Worm (Caenorhabditis elegans) whole organism, L3 larva: ENCODE measurements around the gene yju-2.
A peak's percentile ranks its signal among the peaks of the same experiment; 100 is the strongest.

Source experiments
- R02D3.7 ChIP-seq: fragments of 150-350 bp; optimal IDR thresholded peaks from 2 replicates; lab custom pipeline; 2014; ENCODE audit warnings: missing biosample characterization, missing genetic modification characterization
- ZK546.5 ChIP-seq: sonication (generic microtip); optimal IDR thresholded peaks from 2 replicates; lab custom pipeline; 2017; ENCODE audit warnings: missing biosample characterization, missing genetic modification characterization
- aly-2 ChIP-seq: fragments of 150-350 bp; optimal IDR thresholded peaks from 2 replicates; lab custom pipeline; 2014; ENCODE audit warnings: missing biosample characterization, missing genetic modification characterization
- ama-1 ChIP-seq: fragments of 150-350 bp; optimal IDR thresholded peaks from 2 replicates; lab custom pipeline; 2018
- ceh-16 ChIP-seq: sonication (generic microtip); optimal IDR thresholded peaks from 2 replicates; lab custom pipeline; 2017; ENCODE audit warnings: missing biosample characterization, missing genetic modification characterization
- ceh-28 ChIP-seq: fragments of 150-350 bp; optimal IDR thresholded peaks from 2 replicates; lab custom pipeline; 2014; ENCODE audit warnings: missing biosample characterization, missing genetic modification reagents, missing genetic modification characterization
- ceh-82 ChIP-seq: fragments of 150-350 bp; optimal IDR thresholded peaks from 2 replicates; lab custom pipeline; 2014; ENCODE audit warnings: missing biosample characterization, missing genetic modification characterization
- ceh-9 ChIP-seq: sonication (generic microtip); optimal IDR thresholded peaks from 2 replicates; lab custom pipeline; 2018; ENCODE audit warnings: missing biosample characterization, missing genetic modification characterization
- daf-12 ChIP-seq: fragments of 150-350 bp; optimal IDR thresholded peaks from 2 replicates; lab custom pipeline; 2014; ENCODE audit warnings: missing biosample characterization, missing genetic modification reagents, missing genetic modification characterization
- egl-27 ChIP-seq: sonication (generic microtip); optimal IDR thresholded peaks from 4 replicates; lab custom pipeline; 2017; ENCODE audit warnings: missing biosample characterization, missing genetic modification reagents, missing genetic modification characterization
- egl-5 ChIP-seq: fragments of 150-350 bp; optimal IDR thresholded peaks from 2 replicates; lab custom pipeline; 2017; ENCODE audit warnings: missing biosample characterization, missing genetic modification reagents, missing genetic modification characterization, inconsistent platforms
- elt-1 ChIP-seq: fragments of 150-350 bp; optimal IDR thresholded peaks from 2 replicates; lab custom pipeline; 2014; ENCODE audit warnings: missing biosample characterization, missing genetic modification characterization
- elt-2 ChIP-seq: sonication (generic microtip); optimal IDR thresholded peaks from 2 replicates; lab custom pipeline; 2016; ENCODE audit warnings: missing genetic modification reagents, mild to moderate bottlenecking, missing genetic modification characterization, missing compliant biosample characterization
- elt-3 ChIP-seq, 3 experiments: fragments of 150-350 bp in 1 of 3; sonication (generic microtip) in 2 of 3; optimal IDR thresholded peaks; 2 replicates in 2 of 3; 4 replicates in 1 of 3; lab custom pipeline; 2014 to 2017; ENCODE audit warnings: missing biosample characterization in 3 of 3, missing genetic modification characterization in 3 of 3
- eor-1 ChIP-seq, 2 experiments: fragments of 150-350 bp; optimal IDR thresholded peaks; 2 replicates each; lab custom pipeline; 2014 to 2018; ENCODE audit warnings: missing biosample characterization in 2 of 2, missing genetic modification characterization in 2 of 2
- fkh-10 ChIP-seq: sonication (generic microtip); optimal IDR thresholded peaks from 2 replicates; lab custom pipeline; 2017; ENCODE audit warnings: missing biosample characterization, missing genetic modification reagents, missing genetic modification characterization
- fkh-2 ChIP-seq: fragments of 150-350 bp; optimal IDR thresholded peaks from 2 replicates; lab custom pipeline; 2014; ENCODE audit warnings: missing biosample characterization, missing genetic modification reagents, missing genetic modification characterization
- fos-1 ChIP-seq: fragments of 150-350 bp; optimal IDR thresholded peaks from 2 replicates; lab custom pipeline; 2014; ENCODE audit warnings: missing biosample characterization, missing genetic modification characterization
- hmg-11 ChIP-seq: sonication (generic microtip); optimal IDR thresholded peaks from 2 replicates; lab custom pipeline; 2016; ENCODE audit warnings: missing genetic modification characterization, missing compliant biosample characterization
- jun-1 ChIP-seq: fragments of 150-350 bp; optimal IDR thresholded peaks from 2 replicates; lab custom pipeline; 2014; ENCODE audit warnings: missing biosample characterization, missing genetic modification reagents, missing genetic modification characterization
- lin-15B ChIP-seq: fragments of 150-350 bp; optimal IDR thresholded peaks from 2 replicates; lab custom pipeline; 2014; ENCODE audit warnings: missing biosample characterization, missing genetic modification characterization
- lin-39 ChIP-seq: fragments of 150-350 bp; optimal IDR thresholded peaks from 2 replicates; lab custom pipeline; 2018; ENCODE audit warnings: missing biosample characterization, missing genetic modification reagents, missing genetic modification characterization
- lsy-12 ChIP-seq: sonication (generic microtip); optimal IDR thresholded peaks from 2 replicates; lab custom pipeline; 2016; ENCODE audit warnings: mild to moderate bottlenecking, missing genetic modification characterization, missing compliant biosample characterization
- mdl-1 ChIP-seq: fragments of 150-350 bp; optimal IDR thresholded peaks from 2 replicates; lab custom pipeline; 2014; ENCODE audit warnings: missing biosample characterization, missing genetic modification characterization
- mml-1 ChIP-seq: fragments of 150-350 bp; sonication (generic microtip); optimal IDR thresholded peaks from 3 replicates; lab custom pipeline; 2014; ENCODE audit warnings: missing biosample characterization, missing genetic modification characterization
- nfya-1 ChIP-seq: sonication (generic microtip); optimal IDR thresholded peaks from 2 replicates; lab custom pipeline; 2017; ENCODE audit warnings: missing genetic modification characterization, mild to moderate bottlenecking, missing compliant biosample characterization, antibody characterized with exemption, moderate library complexity; ENCODE audit not compliant: insufficient read depth
- nhr-11 ChIP-seq: fragments of 150-350 bp; optimal IDR thresholded peaks from 2 replicates; lab custom pipeline; 2014; ENCODE audit warnings: missing biosample characterization, missing genetic modification characterization
- nhr-12 ChIP-seq: fragments of 150-350 bp; optimal IDR thresholded peaks from 2 replicates; lab custom pipeline; 2014; ENCODE audit warnings: missing biosample characterization, missing genetic modification characterization
- nhr-23 ChIP-seq: fragments of 150-350 bp; optimal IDR thresholded peaks from 2 replicates; lab custom pipeline; 2014; ENCODE audit warnings: missing biosample characterization, missing genetic modification reagents, missing genetic modification characterization
- nhr-237 ChIP-seq: fragments of 150-350 bp; optimal IDR thresholded peaks from 2 replicates; lab custom pipeline; 2014; ENCODE audit warnings: missing biosample characterization, missing genetic modification characterization
- nhr-25 ChIP-seq: sonication (generic microtip); optimal IDR thresholded peaks from 2 replicates; lab custom pipeline; 2017; ENCODE audit warnings: missing biosample characterization, missing genetic modification characterization
- nhr-28 ChIP-seq: fragments of 150-350 bp; optimal IDR thresholded peaks from 2 replicates; lab custom pipeline; 2014; ENCODE audit warnings: missing biosample characterization, missing genetic modification characterization
- nhr-43 ChIP-seq: sonication (generic microtip); optimal IDR thresholded peaks from 2 replicates; lab custom pipeline; 2016; ENCODE audit warnings: mild to moderate bottlenecking, missing genetic modification characterization, missing compliant biosample characterization; ENCODE audit not compliant: poor library complexity, severe bottlenecking
- nhr-67 ChIP-seq: fragments of 150-350 bp; optimal IDR thresholded peaks from 2 replicates; lab custom pipeline; 2014; ENCODE audit warnings: missing biosample characterization, missing genetic modification characterization
- nhr-76 ChIP-seq: fragments of 150-350 bp; sonication (generic microtip); optimal IDR thresholded peaks from 5 replicates; lab custom pipeline; 2014; ENCODE audit warnings: missing biosample characterization, missing genetic modification characterization
- nhr-77 ChIP-seq: fragments of 150-350 bp; optimal IDR thresholded peaks from 2 replicates; lab custom pipeline; 2014; ENCODE audit warnings: missing biosample characterization, missing genetic modification characterization
- pha-4 ChIP-seq: fragments of 150-350 bp; optimal IDR thresholded peaks from 2 replicates; lab custom pipeline; 2014; ENCODE audit warnings: missing biosample characterization, missing genetic modification reagents, missing genetic modification characterization
- pqm-1 ChIP-seq: fragments of 150-350 bp; optimal IDR thresholded peaks from 2 replicates; lab custom pipeline; 2017; ENCODE audit warnings: missing biosample characterization, missing genetic modification characterization, inconsistent platforms
- sea-2 ChIP-seq: fragments of 150-350 bp; sonication (generic microtip); optimal IDR thresholded peaks from 4 replicates; lab custom pipeline; 2014; ENCODE audit warnings: missing biosample characterization, missing genetic modification reagents, missing genetic modification characterization
- skn-1 ChIP-seq: fragments of 150-350 bp; optimal IDR thresholded peaks from 2 replicates; lab custom pipeline; 2014; ENCODE audit warnings: missing biosample characterization, missing genetic modification characterization
- snpc-4 ChIP-seq: fragments of 150-350 bp; optimal IDR thresholded peaks from 2 replicates; lab custom pipeline; 2014; ENCODE audit warnings: missing biosample characterization, missing genetic modification characterization
- tbx-2 ChIP-seq: sonication (generic microtip); optimal IDR thresholded peaks from 2 replicates; lab custom pipeline; 2016; ENCODE audit warnings: mild to moderate bottlenecking, missing genetic modification characterization, missing compliant biosample characterization
- unc-39 ChIP-seq: sonication (generic microtip); optimal IDR thresholded peaks from 4 replicates; lab custom pipeline; 2017; ENCODE audit warnings: missing biosample characterization, missing genetic modification characterization
- unc-62 ChIP-seq: fragments of 150-350 bp; sonication (generic microtip); optimal IDR thresholded peaks from 4 replicates; lab custom pipeline; 2014; ENCODE audit warnings: missing biosample characterization, missing genetic modification reagents, missing genetic modification characterization
- zag-1 ChIP-seq: fragments of 150-350 bp; optimal IDR thresholded peaks from 2 replicates; lab custom pipeline; 2014; ENCODE audit warnings: missing biosample characterization, missing genetic modification characterization
- ztf-4 ChIP-seq: fragments of 150-350 bp; optimal IDR thresholded peaks from 2 replicates; lab custom pipeline; 2014; ENCODE audit warnings: missing biosample characterization, missing genetic modification characterization

yju-2 gene

DNA sequence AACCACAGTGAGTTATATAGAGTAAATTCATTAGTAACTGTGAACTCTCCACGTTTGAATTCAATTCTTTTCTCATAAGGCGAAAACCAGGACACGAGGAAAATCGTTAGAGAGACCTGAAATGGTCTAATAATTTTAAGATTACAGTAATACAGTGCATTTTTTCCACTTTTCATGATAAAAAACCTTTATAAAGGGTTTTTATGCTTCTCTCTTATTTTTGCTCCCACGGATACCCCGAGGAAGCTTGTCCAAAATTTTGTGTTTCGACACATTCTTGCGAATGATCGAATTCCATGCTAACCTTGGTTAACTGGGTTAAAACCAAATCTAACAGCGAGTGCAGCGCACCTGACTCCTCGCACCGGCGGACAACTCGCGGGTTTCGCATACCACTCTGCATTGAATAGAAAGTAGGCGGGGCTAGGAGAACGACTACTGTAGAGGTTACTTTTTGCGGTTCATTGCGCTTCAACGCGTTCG is 43.9 kb upstream of the yju-2 start (continued):
- no peak for TF ChIP-seq hmg-11
- peak; percentile 72 for TF ChIP-seq nfya-1 (tag; lab: Kevin White, UChicago)
- TF ChIP-seq nhr-77 (tag; lab: Kevin White, UChicago), result no peak
- TF ChIP-seq zag-1 (tag; lab: Kevin White, UChicago), result no peak

DNA sequence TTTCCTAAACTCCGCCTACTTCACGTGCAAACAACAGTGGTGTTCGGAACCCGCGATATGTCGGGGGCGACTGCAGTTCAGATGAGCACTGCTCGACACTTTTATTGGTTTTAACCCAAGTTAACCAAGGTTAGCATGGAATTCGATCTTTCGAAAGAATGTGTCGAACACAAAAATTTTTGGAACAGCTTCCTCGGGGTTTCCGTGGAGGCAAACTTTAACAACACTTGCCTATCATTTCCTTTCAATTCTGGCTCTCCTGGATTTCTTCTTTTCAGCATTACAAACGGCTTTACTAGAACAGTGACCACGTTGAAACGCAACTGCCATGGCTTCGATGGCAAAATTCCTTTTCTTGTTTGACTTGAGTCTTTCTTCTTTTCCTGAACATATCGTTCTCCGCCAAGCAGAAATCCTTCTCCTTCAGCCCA is 42.8 kb upstream of the yju-2 start:
- TF ChIP-seq skn-1 (tag; lab: Kevin White, UChicago) (peak; percentile 36), nhr-77 (tag; lab: Kevin White, UChicago) (peak; percentile 62), elt-3 (tag; optimal IDR thresholded peaks at IDR 0.05; lab: Kevin White, UChicago) (peak in 1 of 3 experiments; percentile 3), lin-39 (tag; lab: Kevin White, UChicago) (no peak), eor-1 (tag; optimal IDR thresholded peaks at IDR 0.05; lab: Kevin White, UChicago) (no peak), pha-4 (tag; lab: Kevin White, UChicago) (peak; percentile 51), pqm-1 (tag; lab: Kevin White, UChicago) (peak; percentile 62), R02D3.7 (tag; lab: Kevin White, UChicago) (peak; percentile 31), lsy-12 (tag; lab: Kevin White, UChicago) (peak; percentile 55), egl-27 (tag; lab: Kevin White, UChicago) (peak; percentile 78), snpc-4 (tag; lab: Kevin White, UChicago) (peak; percentile 98), ceh-28 (peak; percentile 42), ceh-82 (tag; lab: Kevin White, UChicago) (no peak), nhr-237 (tag; lab: Kevin White, UChicago) (no peak), ama-1 (peak; percentile 91), nfya-1 (tag; lab: Kevin White, UChicago) (peak; percentile 61), elt-2 (tag; lab: Kevin White, UChicago) (peak; percentile 80), lin-15B (peak; percentile 8)

DNA sequence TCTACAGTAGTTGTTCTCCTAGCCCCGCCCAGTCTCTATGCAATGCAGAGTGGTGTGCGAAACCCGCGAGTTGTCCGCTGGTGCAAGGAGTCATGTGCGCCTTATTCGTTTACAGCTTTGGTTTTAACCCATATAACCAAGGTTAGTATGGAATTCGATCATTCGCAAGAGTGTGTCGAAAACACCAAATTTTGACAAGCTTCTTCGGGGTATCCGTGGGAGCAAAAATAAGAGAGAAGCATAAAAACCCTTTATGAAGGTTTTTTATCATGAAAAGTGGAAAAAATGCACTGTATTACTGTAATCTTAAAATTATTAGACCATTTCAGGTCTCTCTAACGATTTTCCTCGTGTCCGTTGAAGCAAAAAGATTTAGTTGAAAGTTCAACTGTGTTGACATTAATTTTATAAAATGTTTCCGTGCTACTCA is 41.9 kb upstream of the yju-2 start:
- TF ChIP-seq ZK546.5 (tag; lab: Kevin White, UChicago) (no peak), elt-1 (tag; lab: Kevin White, UChicago) (no peak), egl-27 (tag; lab: Kevin White, UChicago) (no peak), nhr-12 (tag; lab: Kevin White, UChicago) (no peak), elt-2 (tag; lab: Kevin White, UChicago) (peak; percentile 26), unc-39 (tag; lab: Kevin White, UChicago) (no peak), nhr-237 (tag; lab: Kevin White, UChicago) (no peak), R02D3.7 (tag; lab: Kevin White, UChicago) (no peak), pqm-1 (tag; lab: Kevin White, UChicago) (peak; percentile 45), nhr-43 (no peak), unc-62 (GFP tag; lab: Kevin White, UChicago) (no peak), eor-1 (tag; optimal IDR thresholded peaks at IDR 0.05; lab: Kevin White, UChicago) (no peak), skn-1 (tag; lab: Kevin White, UChicago) (no peak), nhr-76 (tag; lab: Kevin White, UChicago) (no peak), ceh-82 (tag; lab: Kevin White, UChicago) (no peak), mdl-1 (tag; lab: Kevin White, UChicago) (no peak), nhr-11 (tag; lab: Kevin White, UChicago) (no peak), daf-12 (tag; lab: Kevin White, UChicago) (no peak), nhr-25 (peak; percentile 11), egl-5 (tag; lab: Kevin White, UChicago) (no peak), ama-1 (peak; percentile 76), jun-1 (tag; lab: Kevin White, UChicago) (no peak), nhr-67 (tag; lab: Kevin White, UChicago) (no peak), fos-1 (no peak), hmg-11 (no peak), aly-2 (tag; lab: Kevin White, UChicago) (no peak), nfya-1 (tag; lab: Kevin White, UChicago) (peak; percentile 43), lsy-12 (tag; lab: Kevin White, UChicago) (no peak), fkh-2 (no peak), nhr-77 (tag; lab: Kevin White, UChicago) (no peak), ceh-16 (tag; lab: Kevin White, UChicago) (no peak), mml-1 (tag; lab: Kevin White, UChicago) (no peak), elt-3 (tag; optimal IDR thresholded peaks at IDR 0.05; lab: Kevin White, UChicago) (no peak), nhr-28 (no peak), tbx-2 (tag; lab: Kevin White, UChicago) (no peak), pha-4 (tag; lab: Kevin White, UChicago) (no peak), lin-39 (tag; lab: Kevin White, UChicago) (no peak), snpc-4 (tag; lab: Kevin White, UChicago) (peak; percentile 97), ztf-4 (no peak), nhr-23 (tag; lab: Kevin White, UChicago) (no peak), sea-2 (GFP tag; lab: Kevin White, UChicago) (no peak), ceh-28 (no peak), fkh-10 (GFP tag; lab: Kevin White, UChicago) (no peak), zag-1 (tag; lab: Kevin White, UChicago) (no peak), ceh-9 (tag; lab: Kevin White, UChicago) (no peak), lin-15B (no peak)
